3 worm cellular contexts compared by ENCODE assay signal in the genomic region with DNA sequence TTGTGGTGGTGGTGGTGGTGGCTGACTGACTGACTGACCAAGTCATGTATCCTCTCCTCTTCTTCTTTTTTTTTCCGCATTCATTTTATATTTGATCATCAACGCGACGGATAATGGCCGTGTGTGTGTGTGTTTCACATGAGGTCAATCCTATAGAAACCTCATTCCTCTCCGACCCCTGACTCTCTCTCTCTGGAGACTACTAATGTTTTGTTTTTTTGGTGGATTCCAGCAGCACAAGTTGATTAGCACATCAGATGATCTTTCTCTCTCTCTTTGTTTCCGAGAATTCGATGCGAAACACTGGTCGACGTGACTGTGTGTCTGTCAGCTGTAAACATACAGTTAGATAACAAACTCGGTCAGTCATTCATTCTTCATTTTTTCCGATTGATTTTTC.
TF ChIP-seq lines count a peak whose summit lies in the region.

A gene (minus strand): TSS at position 46 of the 400 bp plus-strand sequence.

TF ChIP-seq in whole organism, L1 larva, 84 proteins besides CTCF, POLR2A, EP300 and RAD21 (continued from another document):
- peak; percentile 19 for TF ChIP-seq dsc-1 (tag; optimal IDR thresholded peaks at IDR 0.05; lab: Kevin White, UChicago)
- peak; percentile 21 for TF ChIP-seq mep-1 (tag; optimal IDR thresholded peaks at IDR 0.05; lab: Kevin White, UChicago)
- no peak for TF ChIP-seq efl-1 (optimal IDR thresholded peaks at IDR 0.05; lab: Kevin White, UChicago)
- TF ChIP-seq efl-1 (GFP tag; optimal IDR thresholded peaks at IDR 0.05 in 1 of 2; lab: Kevin White, UChicago) = peak in 1 of 2 experiments; percentile 92
- peak; percentile 22 for TF ChIP-seq nhr-20 (tag; optimal IDR thresholded peaks at IDR 0.05; lab: Kevin White, UChicago)
- TF ChIP-seq ceh-82 (tag; optimal IDR thresholded peaks at IDR 0.05; lab: Kevin White, UChicago) = no peak

TF ChIP-seq in whole organism, L2 larva, 48 proteins besides CTCF, POLR2A, EP300 and RAD21 (continued from another document):
- TF ChIP-seq ztf-4 (tag; optimal IDR thresholded peaks at IDR 0.05; lab: Kevin White, UChicago) = peak; percentile 3
TF ChIP-seq in whole organism, L2 larva: peak in this region for 10.

TF ChIP-seq in whole organism, L3 larva, 47 proteins besides CTCF, POLR2A, EP300 and RAD21 (continued from another document):
- TF ChIP-seq tbx-2 (tag; optimal IDR thresholded peaks at IDR 0.05; lab: Kevin White, UChicago) (no peak), lsy-12 (tag; optimal IDR thresholded peaks at IDR 0.05; lab: Kevin White, UChicago) (peak; percentile 5), mdl-1 (tag; optimal IDR thresholded peaks at IDR 0.05; lab: Kevin White, UChicago) (no peak), lin-39 (tag; optimal IDR thresholded peaks at IDR 0.05; lab: Kevin White, UChicago) (peak; percentile 45), egl-27 (tag; optimal IDR thresholded peaks at IDR 0.05; lab: Kevin White, UChicago) (no peak), zag-1 (tag; optimal IDR thresholded peaks at IDR 0.05; lab: Kevin White, UChicago) (no peak)
